Worm (Caenorhabditis elegans) whole organism, midembryonic: Measurements from ENCODE around the gene mec-3.

Experiments used
- T22C8.4 ChIP-seq: fragments of 200-800 bp; sonication (Bioruptor generic); IDR thresholded peaks from 2 replicates; pipeline ENCODE4 v1.3.6; 2022; ENCODE audit warnings: missing genetic modification characterization, missing compliant biosample characterization
- cog-1 ChIP-seq: sonication (generic microtip); optimal IDR thresholded peaks from 2 replicates; lab custom pipeline; 2016; ENCODE audit warnings: missing genetic modification characterization, missing compliant biosample characterization
- flt-1 ChIP-seq: fragments of 200-800 bp; sonication (Bioruptor generic); IDR thresholded peaks from 2 replicates; pipeline ENCODE4 v1.3.6; 2022; ENCODE audit warnings: missing genetic modification characterization, missing compliant biosample characterization
- klf-2 ChIP-seq: fragments of 200-800 bp; sonication (Bioruptor generic); conservative IDR thresholded peaks from 2 replicates; pipeline ENCODE4 v1.3.6; 2022; ENCODE audit warnings: missing genetic modification reagents, missing genetic modification characterization, missing compliant biosample characterization
- med-1 ChIP-seq: sonication (generic microtip); optimal IDR thresholded peaks from 2 replicates; lab custom pipeline; 2017; ENCODE audit warnings: missing genetic modification characterization, mild to moderate bottlenecking, missing compliant biosample characterization, antibody characterized with exemption, missing genetic modification reagents; ENCODE audit not compliant: insufficient read depth
- ref-1 ChIP-seq: fragments of 200-800 bp; sonication (Bioruptor generic); conservative IDR thresholded peaks from 2 replicates; pipeline ENCODE4 v1.3.6; 2022; ENCODE audit warnings: missing genetic modification reagents, missing genetic modification characterization, missing compliant biosample characterization
- tab-1 ChIP-seq: fragments of 200-800 bp; sonication (Bioruptor generic); IDR thresholded peaks from 2 replicates; pipeline ENCODE4 v1.3.6; 2022; ENCODE audit warnings: missing genetic modification characterization, missing compliant biosample characterization
- ztf-23 ChIP-seq: fragments of 200-800 bp; sonication (Bioruptor generic); IDR thresholded peaks from 2 replicates; pipeline ENCODE4 v1.3.6; 2022; ENCODE audit warnings: missing genetic modification reagents, missing genetic modification characterization, missing compliant biosample characterization
- ztf-29 ChIP-seq: fragments of 200-800 bp; sonication (Bioruptor generic); IDR thresholded peaks from 2 replicates; pipeline ENCODE4 v1.3.6; 2022; ENCODE audit warnings: missing genetic modification reagents, missing genetic modification characterization, missing compliant biosample characterization

ce11 chrIV:10437114-10437513 is 24.6 kb downstream of the mec-3 start:
- TF ChIP-seq med-1 (no peak), cog-1 (tag; lab: Kevin White, UChicago) (no peak), tab-1 (GFP tag; lab: Robert Waterston, UW) (no peak), ref-1 (GFP tag; lab: Robert Waterston, UW) (no peak), ztf-29 (GFP tag; lab: Robert Waterston, UW) (no peak), T22C8.4 (GFP tag; lab: Robert Waterston, UW) (no peak), flt-1 (GFP tag; lab: Robert Waterston, UW) (no peak), ztf-23 (no peak), klf-2 (GFP tag; lab: Robert Waterston, UW) (no peak)
